Worm (Caenorhabditis elegans) whole organism, midembryonic: ENCODE measurements around the gene H17B01.5.

ENCODE experiments used
- klf-2 ChIP-seq: fragments of 200-800 bp; sonication (Bioruptor generic); conservative IDR thresholded peaks from 2 replicates; pipeline ENCODE4 v1.3.6; 2022; ENCODE audit warnings: missing genetic modification reagents, missing genetic modification characterization, missing compliant biosample characterization
- med-1 ChIP-seq: sonication (generic microtip); optimal IDR thresholded peaks from 2 replicates; lab custom pipeline; 2017; ENCODE audit warnings: missing genetic modification characterization, mild to moderate bottlenecking, missing compliant biosample characterization, antibody characterized with exemption, missing genetic modification reagents; ENCODE audit not compliant: insufficient read depth
- ref-1 ChIP-seq: fragments of 200-800 bp; sonication (Bioruptor generic); conservative IDR thresholded peaks from 2 replicates; pipeline ENCODE4 v1.3.6; 2022; ENCODE audit warnings: missing genetic modification reagents, missing genetic modification characterization, missing compliant biosample characterization
- ztf-23 ChIP-seq: fragments of 200-800 bp; sonication (Bioruptor generic); IDR thresholded peaks from 2 replicates; pipeline ENCODE4 v1.3.6; 2022; ENCODE audit warnings: missing genetic modification reagents, missing genetic modification characterization, missing compliant biosample characterization

ce11 chrII:1473481-1473880 is at the start of gene H17B01.5:
- no peak for TF ChIP-seq klf-2 (GFP tag; lab: Robert Waterston, UW)
- no peak for TF ChIP-seq ztf-23 (GFP tag; lab: Robert Waterston, UW)
- no peak for TF ChIP-seq med-1 (GFP tag; lab: Kevin White, UChicago)
- no peak for TF ChIP-seq ref-1 (GFP tag; lab: Robert Waterston, UW)
